Worm (Caenorhabditis elegans) whole organism, L2 larva: ENCODE data around the gene cyp-33E1.

Experiments
- fos-1 ChIP-seq: fragments of 150-350 bp; optimal IDR thresholded peaks from 2 replicates; lab custom pipeline; 2014; ENCODE audit warnings: missing biosample characterization, missing genetic modification characterization
- lin-13 ChIP-seq: fragments of 150-350 bp; optimal IDR thresholded peaks from 2 replicates; lab custom pipeline; 2014; ENCODE audit warnings: missing biosample characterization, missing genetic modification reagents, missing genetic modification characterization
- lin-39 ChIP-seq: fragments of 150-350 bp; optimal IDR thresholded peaks from 2 replicates; lab custom pipeline; 2014; ENCODE audit warnings: missing biosample characterization, missing genetic modification reagents, missing genetic modification characterization
- nhr-10 ChIP-seq: sonication (generic microtip); optimal IDR thresholded peaks from 2 replicates; lab custom pipeline; 2017; ENCODE audit warnings: missing biosample characterization, missing genetic modification characterization
- nhr-237 ChIP-seq: fragments of 150-350 bp; optimal IDR thresholded peaks from 2 replicates; lab custom pipeline; 2014; ENCODE audit warnings: missing biosample characterization, missing genetic modification characterization
- sem-4 ChIP-seq: fragments of 150-350 bp; optimal IDR thresholded peaks from 2 replicates; lab custom pipeline; 2014; ENCODE audit warnings: missing biosample characterization, missing genetic modification reagents, missing genetic modification characterization
- snpc-4 ChIP-seq: fragments of 150-350 bp; optimal IDR thresholded peaks from 2 replicates; lab custom pipeline; 2014; ENCODE audit warnings: missing biosample characterization, missing genetic modification characterization
- zag-1 ChIP-seq: fragments of 150-350 bp; optimal IDR thresholded peaks from 2 replicates; lab custom pipeline; 2014; ENCODE audit warnings: missing biosample characterization, missing genetic modification characterization
- ztf-11 ChIP-seq: sonication (generic microtip); optimal IDR thresholded peaks from 2 replicates; lab custom pipeline; 2017; ENCODE audit warnings: missing biosample characterization, missing genetic modification characterization

- TF ChIP-seq lin-13 (GFP tag; lab: Kevin White, UChicago) = no peak
- TF ChIP-seq snpc-4 (tag; lab: Kevin White, UChicago) = no peak
- no peak for TF ChIP-seq sem-4 (tag; lab: Kevin White, UChicago)
- TF ChIP-seq ztf-11 = no peak
- TF ChIP-seq fos-1 (tag; lab: Kevin White, UChicago) = no peak
- no peak for TF ChIP-seq zag-1 (tag; lab: Kevin White, UChicago)
- TF ChIP-seq nhr-10 (tag; lab: Kevin White, UChicago) = no peak
- TF ChIP-seq nhr-237 (tag; lab: Kevin White, UChicago) = no peak
- no peak for TF ChIP-seq lin-39
Measured at ce11 chrIV:8631033-8631432, 17.4 kb downstream of the cyp-33E1 start, which contains the start of gene dgk-4.
